Fruit fly (Drosophila melanogaster) whole organism, embryonic: ENCODE results near the gene Ugt37D1.

ENCODE experiments used
- Ada2b ChIP-seq: fragments of 200-800 bp; sonication (Bioruptor generic); IDR thresholded peaks from 2 replicates; pipeline ENCODE4 v1.3.6; 2022; ENCODE audit warnings: missing biosample characterization, missing genetic modification characterization
- Aef1 ChIP-seq: fragments of 200-800 bp; sonication (Bioruptor generic); IDR thresholded peaks from 3 replicates; pipeline ENCODE4 v1.3.6; 2022; ENCODE audit warnings: missing biosample characterization, missing genetic modification characterization
- Bgb ChIP-seq: fragments of 200-800 bp; sonication (Bioruptor generic); IDR thresholded peaks from 2 replicates; pipeline ENCODE4 v1.3.6; 2022; ENCODE audit warnings: missing biosample characterization, missing genetic modification characterization; ENCODE audit not compliant: partially characterized antibody
- CG10147 ChIP-seq: fragments of 200-800 bp; sonication (Bioruptor generic); optimal IDR thresholded peaks from 2 replicates; lab custom pipeline; 2019; ENCODE audit warnings: missing biosample characterization, mild to moderate bottlenecking, missing genetic modification characterization, moderate library complexity
- CG10366 ChIP-seq: fragments of 200-800 bp; sonication (Bioruptor generic); IDR thresholded peaks from 2 replicates; pipeline ENCODE4 v1.3.6; 2022; ENCODE audit warnings: missing biosample characterization, missing genetic modification characterization
- CG11085 ChIP-seq: fragments of 200-800 bp; sonication (Bioruptor generic); IDR thresholded peaks from 2 replicates; pipeline ENCODE4 v1.3.6; 2022; ENCODE audit warnings: missing biosample characterization, missing genetic modification characterization
- CG12104 ChIP-seq: fragments of 200-800 bp; sonication (Bioruptor generic); optimal IDR thresholded peaks from 3 replicates; lab custom pipeline; 2016; ENCODE audit warnings: missing biosample characterization, missing genetic modification characterization
- CG12219 ChIP-seq: fragments of 200-800 bp; sonication (Bioruptor generic); optimal IDR thresholded peaks from 3 replicates; lab custom pipeline; 2018; ENCODE audit warnings: missing biosample characterization, mild to moderate bottlenecking, missing genetic modification characterization
- CG13424 ChIP-seq: fragments of 200-800 bp; sonication (Bioruptor generic); optimal IDR thresholded peaks from 2 replicates; lab custom pipeline; 2019; ENCODE audit warnings: missing biosample characterization, mild to moderate bottlenecking, missing genetic modification characterization, moderate library complexity
- CG15269 ChIP-seq: fragments of 200-800 bp; sonication (Bioruptor generic); optimal IDR thresholded peaks from 2 replicates; lab custom pipeline; 2018; ENCODE audit warnings: missing biosample characterization, mild to moderate bottlenecking, missing genetic modification characterization, moderate library complexity
- CG16863 ChIP-seq: fragments of 200-800 bp; sonication (Bioruptor generic); optimal IDR thresholded peaks from 3 replicates; lab custom pipeline; 2016; ENCODE audit warnings: missing biosample characterization, missing genetic modification characterization
- CG2116 ChIP-seq: fragments of 200-800 bp; sonication (Bioruptor generic); optimal IDR thresholded peaks from 3 replicates; lab custom pipeline; 2018; ENCODE audit warnings: missing biosample characterization, mild to moderate bottlenecking, missing genetic modification characterization
- CG2678 ChIP-seq: fragments of 200-800 bp; sonication (Bioruptor generic); optimal IDR thresholded peaks from 3 replicates; lab custom pipeline; 2019; ENCODE audit warnings: missing biosample characterization, mild to moderate bottlenecking, missing genetic modification characterization, moderate library complexity
- CG2889 ChIP-seq: fragments of 200-800 bp; sonication (Bioruptor generic); IDR thresholded peaks from 3 replicates; pipeline ENCODE4 v1.3.6; 2022; ENCODE audit warnings: missing biosample characterization, missing genetic modification characterization
- CG31441 ChIP-seq: fragments of 200-800 bp; sonication (Bioruptor generic); IDR thresholded peaks from 2 replicates; pipeline ENCODE4 v1.3.6; 2022; ENCODE audit warnings: missing biosample characterization, missing genetic modification characterization
- CG34224 ChIP-seq: fragments of 200-800 bp; sonication (Bioruptor generic); IDR thresholded peaks from 3 replicates; pipeline ENCODE4 v1.3.6; 2022; ENCODE audit warnings: missing biosample characterization, missing genetic modification characterization; ENCODE audit not compliant: partially characterized antibody
- CG34376 ChIP-seq: fragments of 200-800 bp; sonication (Bioruptor generic); optimal IDR thresholded peaks from 2 replicates; lab custom pipeline; 2018; ENCODE audit warnings: missing biosample characterization, mild to moderate bottlenecking, missing genetic modification characterization
- CG3838 ChIP-seq: fragments of 200-800 bp; sonication (Bioruptor generic); optimal IDR thresholded peaks from 3 replicates; lab custom pipeline; 2016; ENCODE audit warnings: missing biosample characterization, missing genetic modification characterization
- CG43689 ChIP-seq: fragments of 200-800 bp; sonication (Bioruptor generic); IDR thresholded peaks from 2 replicates; pipeline ENCODE4 v1.3.6; 2022; ENCODE audit warnings: missing biosample characterization, missing genetic modification characterization
- CG8359 ChIP-seq: fragments of 200-800 bp; sonication (Bioruptor generic); optimal IDR thresholded peaks from 2 replicates; lab custom pipeline; 2017; ENCODE audit warnings: missing biosample characterization, mild to moderate bottlenecking, missing genetic modification characterization, borderline replicate concordance
- Camta ChIP-seq: fragments of 200-800 bp; sonication (Bioruptor generic); optimal IDR thresholded peaks from 2 replicates; lab custom pipeline; 2016; ENCODE audit warnings: missing biosample characterization, missing genetic modification characterization
- Dad ChIP-seq: fragments of 200-800 bp; sonication (Bioruptor generic); optimal IDR thresholded peaks from 3 replicates; lab custom pipeline; 2016; ENCODE audit warnings: missing biosample characterization, missing genetic modification characterization
- Dbx ChIP-seq: fragments of 200-800 bp; sonication (Bioruptor generic); IDR thresholded peaks from 3 replicates; pipeline ENCODE4 v1.3.6; 2022; ENCODE audit warnings: missing biosample characterization, missing genetic modification characterization
- Dip3 ChIP-seq: fragments of 200-800 bp; sonication (Bioruptor generic); optimal IDR thresholded peaks from 3 replicates; lab custom pipeline; 2016; ENCODE audit warnings: missing biosample characterization, missing genetic modification characterization
- E2f1 ChIP-seq: fragments of 200-800 bp; sonication (Bioruptor generic); IDR thresholded peaks from 2 replicates; pipeline ENCODE4 v1.3.6; 2022; ENCODE audit warnings: missing biosample characterization, missing genetic modification characterization
- Fer3 ChIP-seq: fragments of 200-800 bp; sonication (Bioruptor generic); optimal IDR thresholded peaks from 2 replicates; lab custom pipeline; 2018; ENCODE audit warnings: missing biosample characterization, mild to moderate bottlenecking, missing genetic modification characterization, moderate library complexity
- H15 ChIP-seq: fragments of 200-800 bp; sonication (Bioruptor generic); IDR thresholded peaks from 3 replicates; pipeline ENCODE4 v1.3.6; 2022; ENCODE audit warnings: missing biosample characterization, missing genetic modification characterization
- NK7.1 ChIP-seq: fragments of 200-800 bp; sonication (Bioruptor generic); optimal IDR thresholded peaks from 3 replicates; lab custom pipeline; 2016; ENCODE audit warnings: missing biosample characterization, missing genetic modification characterization
- Oli ChIP-seq: fragments of 200-800 bp; sonication (Bioruptor generic); optimal IDR thresholded peaks from 2 replicates; lab custom pipeline; 2018; ENCODE audit warnings: missing biosample characterization, mild to moderate bottlenecking, missing genetic modification characterization, moderate library complexity
- ara ChIP-seq: fragments of 200-800 bp; sonication (Bioruptor generic); IDR thresholded peaks from 2 replicates; pipeline ENCODE4 v1.3.6; 2022; ENCODE audit warnings: missing biosample characterization, missing genetic modification characterization
- bab2 ChIP-seq: fragments of 200-800 bp; sonication (Bioruptor generic); optimal IDR thresholded peaks from 2 replicates; lab custom pipeline; 2016; ENCODE audit warnings: missing biosample characterization, missing genetic modification characterization
- croc ChIP-seq: fragments of 200-800 bp; sonication (Bioruptor generic); conservative IDR thresholded peaks from 3 replicates; pipeline ENCODE4 v1.3.6; 2022; ENCODE audit warnings: missing biosample characterization, missing genetic modification characterization
- ham ChIP-seq: fragments of 200-800 bp; sonication (Bioruptor generic); IDR thresholded peaks from 2 replicates; pipeline ENCODE4 v1.3.6; 2022; ENCODE audit warnings: missing biosample characterization, missing genetic modification characterization
- insv ChIP-seq, 2 experiments: fragments of 200-800 bp; sonication (Bioruptor generic); optimal IDR thresholded peaks; 3 replicates each; lab custom pipeline; 2016 to 2018; ENCODE audit warnings: missing biosample characterization in 2 of 2, missing genetic modification characterization in 2 of 2
- jumu ChIP-seq: fragments of 200-800 bp; sonication (Bioruptor generic); optimal IDR thresholded peaks from 3 replicates; lab custom pipeline; 2016; ENCODE audit warnings: missing biosample characterization, missing genetic modification characterization
- lab ChIP-seq: fragments of 200-800 bp; sonication (Bioruptor generic); optimal IDR thresholded peaks from 3 replicates; lab custom pipeline; 2017; ENCODE audit warnings: missing biosample characterization, missing genetic modification characterization, mild to moderate bottlenecking, moderate library complexity, missing genetic modification reagents
- lbe ChIP-seq: fragments of 200-800 bp; sonication (Bioruptor generic); optimal IDR thresholded peaks from 2 replicates; lab custom pipeline; 2016; ENCODE audit warnings: missing biosample characterization, mild to moderate bottlenecking, missing genetic modification characterization
- luna ChIP-seq: fragments of 200-800 bp; sonication (Bioruptor generic); optimal IDR thresholded peaks from 2 replicates; lab custom pipeline; 2016; ENCODE audit warnings: missing biosample characterization, missing genetic modification characterization
- nerfin-2 ChIP-seq: fragments of 200-800 bp; sonication (Bioruptor generic); IDR thresholded peaks from 2 replicates; pipeline ENCODE4 v1.3.6; 2022; ENCODE audit warnings: missing biosample characterization, missing genetic modification characterization; ENCODE audit not compliant: partially characterized antibody
- nmo ChIP-seq: fragments of 200-800 bp; sonication (Bioruptor generic); optimal IDR thresholded peaks from 2 replicates; lab custom pipeline; 2018; ENCODE audit warnings: missing biosample characterization, mild to moderate bottlenecking, missing genetic modification characterization, moderate library complexity
- onecut ChIP-seq: fragments of 200-800 bp; sonication (Bioruptor generic); IDR thresholded peaks from 2 replicates; pipeline ENCODE4 v1.3.6; 2022; ENCODE audit warnings: missing biosample characterization, missing genetic modification characterization
- otp ChIP-seq: fragments of 200-800 bp; sonication (Bioruptor generic); IDR thresholded peaks from 3 replicates; pipeline ENCODE4, ENCODE4 v1.3.6; 2022; ENCODE audit warnings: missing biosample characterization, missing genetic modification characterization
- pnt ChIP-seq: fragments of 200-800 bp; sonication (Bioruptor generic); optimal IDR thresholded peaks from 3 replicates; lab custom pipeline; 2016; ENCODE audit warnings: missing biosample characterization, missing genetic modification characterization
- ranshi ChIP-seq: fragments of 200-800 bp; sonication (Bioruptor generic); IDR thresholded peaks from 2 replicates; pipeline ENCODE4 v1.3.6; 2022; ENCODE audit warnings: missing biosample characterization, missing genetic modification characterization
- scrt ChIP-seq: fragments of 200-800 bp; sonication (Bioruptor generic); optimal IDR thresholded peaks from 2 replicates; lab custom pipeline; 2018; ENCODE audit warnings: missing biosample characterization, mild to moderate bottlenecking, missing genetic modification characterization, moderate library complexity
- sna ChIP-seq: fragments of 200-800 bp; sonication (Bioruptor generic); IDR thresholded peaks from 2 replicates; pipeline ENCODE4 v1.3.6; 2022; ENCODE audit warnings: missing biosample characterization, missing genetic modification characterization; ENCODE audit not compliant: partially characterized antibody
- sug ChIP-seq: fragments of 200-800 bp; optimal IDR thresholded peaks from 2 replicates; lab custom pipeline; 2019; ENCODE audit warnings: missing biosample characterization, mild to moderate bottlenecking, missing genetic modification characterization, moderate library complexity
- tgo ChIP-seq: fragments of 200-800 bp; sonication (Bioruptor generic); IDR thresholded peaks from 3 replicates; pipeline ENCODE4 v1.3.6; 2022; ENCODE audit warnings: missing biosample characterization, missing genetic modification characterization
- zfh1 ChIP-seq: fragments of 200-800 bp; sonication (Bioruptor generic); IDR thresholded peaks from 3 replicates; pipeline ENCODE4 v1.3.6; 2022; ENCODE audit warnings: missing biosample characterization, missing genetic modification characterization

Gene Ugt37D1

dm6 chr2L:16817421-16818101 lies 18.7 kb downstream of the Ugt37D1 start (continued):
- TF ChIP-seq onecut (GFP tag; lab: Robert Waterston, UW) (no peak), CG31441 (0 out of 2 replicates have a peak, but pooled peaks have one; percentile 15), jumu (GFP tag; lab: Kevin White, UChicago) (no peak), H15 (0 out of 3 replicates have a peak, but pooled peaks have one; percentile 17), Aef1 (GFP tag; lab: Robert Waterston, UW) (peak; percentile 42; the same call in 2 of the 3 replicates), Fer3 (tag; lab: Kevin White, UChicago) (peak; percentile 35), scrt (no peak), Ada2b (GFP tag; lab: Robert Waterston, UW) (no peak), sug (tag; lab: Kevin White, UChicago) (peak; percentile 37), CG2889 (no peak), CG16863 (peak; percentile 23), ham (GFP tag; lab: Robert Waterston, UW) (no peak), CG8359 (GFP tag; lab: Kevin White, UChicago) (no peak), E2f1 (peak; percentile 26; the same call in 1 of the 2 replicates), CG11085 (GFP tag; lab: Robert Waterston, UW) (no peak), pnt (GFP tag; lab: Kevin White, UChicago) (no peak), tgo (GFP tag; lab: Robert Waterston, UW) (peak; percentile 29; the same call in 1 of the 3 replicates), Camta (peak; percentile 3), CG34376 (peak; percentile 22), nmo (GFP tag; lab: Kevin White, UChicago) (peak; percentile 29), CG2678 (tag; lab: Kevin White, UChicago) (peak; percentile 27), Dad (peak; percentile 38), CG34224 (GFP tag; lab: Robert Waterston, UW) (no peak), bab2 (peak; percentile 12), Bgb (GFP tag; lab: Robert Waterston, UW) (no peak), CG12219 (GFP tag; lab: Kevin White, UChicago) (no peak), CG13424 (tag; lab: Kevin White, UChicago) (peak; percentile 0), CG10147 (GFP tag; lab: Kevin White, UChicago) (no peak), otp (peak; percentile 52; the same call in 1 of the 3 replicates), luna (GFP tag; lab: Kevin White, UChicago) (peak; percentile 6), NK7.1 (GFP tag; lab: Kevin White, UChicago) (peak; percentile 21), lbe (GFP tag; lab: Kevin White, UChicago) (no peak), Dip3 (GFP tag; lab: Kevin White, UChicago) (peak; percentile 73), CG12104 (GFP tag; lab: Kevin White, UChicago) (no peak), croc (GFP tag; lab: Robert Waterston, UW) (no peak), Dbx (GFP tag; lab: Robert Waterston, UW) (peak; percentile 63; the same call in 2 of the 3 replicates), nerfin-2 (GFP tag; lab: Robert Waterston, UW) (no peak), zfh1 (peak; percentile 41; the same call in 1 of the 3 replicates), CG3838 (GFP tag; lab: Kevin White, UChicago) (no peak), Oli (tag; lab: Kevin White, UChicago) (peak; percentile 16), lab (GFP tag; lab: Kevin White, UChicago) (peak; percentile 9), CG10366 (GFP tag; lab: Robert Waterston, UW) (peak; percentile 30; the same call in 1 of the 2 replicates), ranshi (peak; percentile 13; the same call in 1 of the 2 replicates), CG43689 (GFP tag; lab: Robert Waterston, UW) (no peak), sna (GFP tag; lab: Robert Waterston, UW) (no peak), insv (GFP tag; optimal IDR thresholded peaks at IDR 0.05; lab: Kevin White, UChicago) (peak; percentile 76 to 97), CG15269 (tag; lab: Kevin White, UChicago) (peak; percentile 49), ara (GFP tag; lab: Robert Waterston, UW) (no peak), CG2116 (GFP tag; lab: Kevin White, UChicago) (no peak)
